Worm (Caenorhabditis elegans) whole organism, L4 larva: ENCODE measurements around the gene pdhk-2.

Experiments used
- D1046.2 ChIP-seq: fragments of 200-800 bp; sonication (Bioruptor generic); IDR thresholded peaks from 2 replicates; pipeline ENCODE4 v1.3.6; 2022; ENCODE audit warnings: missing genetic modification characterization, missing compliant biosample characterization
- F10B5.3 ChIP-seq: sonication (generic microtip); optimal IDR thresholded peaks from 2 replicates; lab custom pipeline; 2016; ENCODE audit warnings: mild to moderate bottlenecking, missing genetic modification characterization, missing compliant biosample characterization
- F44E2.7 ChIP-seq: fragments of 200-800 bp; sonication (Bioruptor generic); IDR thresholded peaks from 2 replicates; pipeline ENCODE4 v2.1.2; 2022; ENCODE audit warnings: missing genetic modification characterization, missing compliant biosample characterization
- F49E8.2 ChIP-seq: sonication (generic microtip); optimal IDR thresholded peaks from 2 replicates; lab custom pipeline; 2016; ENCODE audit warnings: missing compliant biosample characterization, mild to moderate bottlenecking, missing genetic modification characterization, borderline replicate concordance
- T20F7.1 ChIP-seq: fragments of 200-800 bp; sonication (Bioruptor generic); optimal IDR thresholded peaks from 2 replicates; lab custom pipeline; 2018; ENCODE audit warnings: mild to moderate bottlenecking, missing genetic modification characterization, missing compliant biosample characterization
- T26A8.4 ChIP-seq: fragments of 200-800 bp; sonication (Bioruptor generic); IDR thresholded peaks from 2 replicates; pipeline ENCODE4 v1.3.6; 2022; ENCODE audit warnings: missing genetic modification characterization, missing compliant biosample characterization
- ZK337.2 ChIP-seq: fragments of 200-800 bp; sonication (Bioruptor generic); IDR thresholded peaks from 2 replicates; pipeline ENCODE4 v1.3.6; 2022; ENCODE audit warnings: missing genetic modification reagents, missing genetic modification characterization, missing compliant biosample characterization
- ama-1 ChIP-seq: fragments of 150-350 bp; optimal IDR thresholded peaks from 2 replicates; lab custom pipeline; 2014; ENCODE audit warnings: inconsistent platforms, mixed read lengths
- arid-1 ChIP-seq: fragments of 200-800 bp; sonication (Bioruptor generic); conservative IDR thresholded peaks from 2 replicates; pipeline ENCODE4 v1.3.6; 2022; ENCODE audit warnings: missing genetic modification reagents, missing genetic modification characterization, missing compliant biosample characterization
- ceh-28 ChIP-seq: fragments of 150-350 bp; optimal IDR thresholded peaks from 2 replicates; lab custom pipeline; 2014; ENCODE audit warnings: missing biosample characterization, missing genetic modification reagents, missing genetic modification characterization
- ceh-62 ChIP-seq: sonication (generic microtip); optimal IDR thresholded peaks from 2 replicates; lab custom pipeline; 2017; ENCODE audit warnings: missing biosample characterization, missing genetic modification characterization
- ceh-82 ChIP-seq: sonication (generic microtip); optimal IDR thresholded peaks from 2 replicates; lab custom pipeline; 2017; ENCODE audit warnings: missing biosample characterization, missing genetic modification characterization
- ces-1 ChIP-seq: fragments of 150-350 bp; sonication (generic microtip); optimal IDR thresholded peaks from 4 replicates; lab custom pipeline; 2014; ENCODE audit warnings: missing biosample characterization, missing genetic modification reagents, missing genetic modification characterization
- ctbp-1 ChIP-seq: fragments of 200-800 bp; sonication (Bioruptor generic); IDR thresholded peaks from 2 replicates; pipeline ENCODE4 v1.3.6; 2022; ENCODE audit warnings: missing genetic modification reagents, missing genetic modification characterization, missing compliant biosample characterization
- daf-12 ChIP-seq: fragments of 150-350 bp; optimal IDR thresholded peaks from 2 replicates; lab custom pipeline; 2014; ENCODE audit warnings: missing biosample characterization, missing genetic modification reagents, missing genetic modification characterization
- daf-16 ChIP-seq, 3 experiments: sonication (generic microtip); optimal IDR thresholded peaks; 2 replicates each; lab custom pipeline; 2016 to 2017; ENCODE audit warnings: missing genetic modification characterization in 3 of 3, missing genetic modification reagents in 3 of 3, mild to moderate bottlenecking in 2 of 3, missing compliant biosample characterization in 2 of 3, missing biosample characterization in 1 of 3, moderate library complexity in 1 of 3
- dmd-6 ChIP-seq: fragments of 200-800 bp; sonication (Bioruptor generic); IDR thresholded peaks from 2 replicates; pipeline ENCODE4 v1.3.6; 2022; ENCODE audit warnings: missing genetic modification reagents, missing genetic modification characterization, missing compliant biosample characterization
- duxl-1 ChIP-seq: sonication (generic microtip); optimal IDR thresholded peaks from 2 replicates; lab custom pipeline; 2016; ENCODE audit warnings: mild to moderate bottlenecking, missing genetic modification characterization, moderate library complexity, missing compliant biosample characterization; ENCODE audit not compliant: poor library complexity
- dve-1 ChIP-seq: sonication (generic microtip); optimal IDR thresholded peaks from 2 replicates; lab custom pipeline; 2017; ENCODE audit warnings: antibody characterized with exemption, mild to moderate bottlenecking, missing genetic modification characterization, missing compliant biosample characterization; ENCODE audit not compliant: insufficient read depth
- egl-43 ChIP-seq: fragments of 200-800 bp; sonication (Bioruptor generic); IDR thresholded peaks from 2 replicates; pipeline ENCODE4 v1.3.6; 2022; ENCODE audit warnings: missing genetic modification reagents, missing genetic modification characterization, missing compliant biosample characterization
- fkh-10 ChIP-seq: fragments of 150-350 bp; optimal IDR thresholded peaks from 2 replicates; lab custom pipeline; 2014; ENCODE audit warnings: missing biosample characterization, missing genetic modification reagents, missing genetic modification characterization
- fos-1 ChIP-seq: fragments of 150-350 bp; optimal IDR thresholded peaks from 2 replicates; lab custom pipeline; 2014; ENCODE audit warnings: missing biosample characterization, missing genetic modification characterization
- hmg-1.1 ChIP-seq: fragments of 200-800 bp; sonication (Bioruptor generic); IDR thresholded peaks from 2 replicates; pipeline ENCODE4 v1.3.6; 2022; ENCODE audit warnings: missing genetic modification reagents, missing genetic modification characterization, missing compliant biosample characterization
- lim-7 ChIP-seq: fragments of 200-800 bp; sonication (Bioruptor generic); IDR thresholded peaks from 2 replicates; pipeline ENCODE4 v1.3.6; 2022; ENCODE audit warnings: missing genetic modification characterization, missing compliant biosample characterization
- lin-1 ChIP-seq: fragments of 200-800 bp; sonication (Bioruptor generic); IDR thresholded peaks from 2 replicates; pipeline ENCODE4 v1.3.6; 2022; ENCODE audit warnings: missing genetic modification reagents, missing genetic modification characterization, missing compliant biosample characterization
- lin-13 ChIP-seq: fragments of 150-350 bp; optimal IDR thresholded peaks from 2 replicates; lab custom pipeline; 2014; ENCODE audit warnings: missing biosample characterization, missing genetic modification reagents, missing genetic modification characterization
- lsy-2 ChIP-seq, 2 experiments: fragments of 150-350 bp in 1 of 2; sonication (generic microtip) in 1 of 2; optimal IDR thresholded peaks; 2 replicates each; lab custom pipeline; 2014 to 2017; ENCODE audit warnings: missing biosample characterization in 2 of 2, missing genetic modification characterization in 2 of 2
- mep-1 ChIP-seq: fragments of 150-350 bp; sonication (generic microtip); optimal IDR thresholded peaks from 3 replicates; lab custom pipeline; 2014; ENCODE audit warnings: missing biosample characterization, missing genetic modification characterization
- mes-2 ChIP-seq: sonication (generic microtip); optimal IDR thresholded peaks from 2 replicates; lab custom pipeline; 2016; ENCODE audit warnings: missing genotype, mild to moderate bottlenecking, missing genetic modification characterization, missing compliant biosample characterization; ENCODE audit not compliant: poor library complexity, severe bottlenecking
- mxl-2 ChIP-seq: fragments of 200-800 bp; sonication (Bioruptor generic); conservative IDR thresholded peaks from 2 replicates; pipeline ENCODE4 v1.3.6; 2022; ENCODE audit warnings: missing genetic modification reagents, missing genetic modification characterization, missing compliant biosample characterization
- nhr-102 ChIP-seq: sonication (generic microtip); optimal IDR thresholded peaks from 2 replicates; lab custom pipeline; 2016; ENCODE audit warnings: mild to moderate bottlenecking, missing genetic modification characterization, moderate library complexity, missing compliant biosample characterization
- nhr-111 ChIP-seq: fragments of 200-800 bp; sonication (Bioruptor generic); optimal IDR thresholded peaks from 2 replicates; lab custom pipeline; 2018; ENCODE audit warnings: mild to moderate bottlenecking, missing genetic modification characterization, missing compliant biosample characterization
- nhr-28 ChIP-seq: fragments of 150-350 bp; optimal IDR thresholded peaks from 2 replicates; lab custom pipeline; 2014; ENCODE audit warnings: missing biosample characterization, missing genetic modification characterization
- nhr-42 ChIP-seq: fragments of 200-800 bp; sonication (Bioruptor generic); IDR thresholded peaks from 2 replicates; pipeline ENCODE4 v1.3.6; 2022; ENCODE audit warnings: missing genetic modification characterization, missing compliant biosample characterization
- nhr-48 ChIP-seq: sonication (generic microtip); optimal IDR thresholded peaks from 2 replicates; lab custom pipeline; 2016; ENCODE audit warnings: mild to moderate bottlenecking, missing genetic modification characterization, missing compliant biosample characterization
- pha-4 ChIP-seq, 2 experiments: fragments of 150-350 bp in 1 of 2; fragments of 200-800 bp in 1 of 2; sonication (Bioruptor generic) in 1 of 2; IDR thresholded peaks in 1 of 2; optimal IDR thresholded peaks in 1 of 2; 2 replicates each; pipeline versions ENCODE4 v1.3.6 to Lab custom; 2014 to 2022; ENCODE audit warnings: missing genetic modification characterization in 2 of 2, missing genetic modification reagents in 2 of 2, missing biosample characterization in 1 of 2, missing compliant biosample characterization in 1 of 2
- rbr-2 ChIP-seq: sonication (generic microtip); optimal IDR thresholded peaks from 2 replicates; lab custom pipeline; 2016; ENCODE audit warnings: missing genotype, missing genetic modification characterization, missing compliant biosample characterization
- skn-1 ChIP-seq: fragments of 150-350 bp; optimal IDR thresholded peaks from 2 replicates; lab custom pipeline; 2014; ENCODE audit warnings: missing biosample characterization, missing genetic modification characterization
- snpc-4 ChIP-seq: fragments of 150-350 bp; optimal IDR thresholded peaks from 2 replicates; lab custom pipeline; 2014; ENCODE audit warnings: missing biosample characterization, missing genetic modification characterization
- spr-1 ChIP-seq: sonication (generic microtip); optimal IDR thresholded peaks from 2 replicates; lab custom pipeline; 2016; ENCODE audit warnings: mild to moderate bottlenecking, missing genetic modification characterization, missing compliant biosample characterization
- spr-3 ChIP-seq: fragments of 200-800 bp; sonication (Bioruptor generic); optimal IDR thresholded peaks from 2 replicates; lab custom pipeline; 2018; ENCODE audit warnings: mild to moderate bottlenecking, missing genetic modification characterization, missing compliant biosample characterization
- tag-97 ChIP-seq: fragments of 200-800 bp; sonication (Bioruptor generic); IDR thresholded peaks from 2 replicates; pipeline ENCODE4 v1.3.6; 2022; ENCODE audit warnings: missing genetic modification characterization, missing compliant biosample characterization
- zag-1 ChIP-seq: fragments of 150-350 bp; optimal IDR thresholded peaks from 2 replicates; lab custom pipeline; 2014; ENCODE audit warnings: missing biosample characterization, missing genetic modification characterization
- zfp-2 ChIP-seq: sonication (generic microtip); optimal IDR thresholded peaks from 2 replicates; lab custom pipeline; 2016; ENCODE audit warnings: mild to moderate bottlenecking, missing genetic modification characterization, missing compliant biosample characterization
- zfp-3 ChIP-seq: fragments of 200-800 bp; sonication (Bioruptor generic); conservative IDR thresholded peaks from 2 replicates; pipeline ENCODE4 v1.3.6; 2022; ENCODE audit warnings: missing genetic modification reagents, missing genetic modification characterization, missing compliant biosample characterization

The pdhk-2 gene

ce11 chrIII:8739126-8739525, 2.1 kb downstream of the pdhk-2 start (continued):
- TF ChIP-seq arid-1 (GFP tag; lab: Robert Waterston, UW) (no peak), snpc-4 (no peak), tag-97 (GFP tag; lab: Robert Waterston, UW) (no peak), mes-2 (tag; lab: Kevin White, UChicago) (peak; percentile 44), D1046.2 (GFP tag; lab: Robert Waterston, UW) (no peak), nhr-48 (tag; lab: Kevin White, UChicago) (peak; percentile 94)

ce11 chrIII:8738289-8738688, 2.9 kb downstream of the pdhk-2 start:
- TF ChIP-seq mxl-2 = no peak
- TF ChIP-seq duxl-1 (tag; lab: Kevin White, UChicago) = no peak
- no peak for TF ChIP-seq egl-43 (GFP tag; lab: Robert Waterston, UW)
- TF ChIP-seq spr-3 (GFP tag; lab: Kevin White, UChicago) = no peak
- TF ChIP-seq mep-1 (tag; lab: Kevin White, UChicago) = no peak
- no peak for TF ChIP-seq zfp-3 (GFP tag; lab: Robert Waterston, UW)
- TF ChIP-seq dve-1 (tag; lab: Kevin White, UChicago) = no peak
- no peak for TF ChIP-seq lsy-2 (tag; optimal IDR thresholded peaks at IDR 0.05; lab: Kevin White, UChicago)
- TF ChIP-seq ceh-28 = no peak
- TF ChIP-seq ceh-62 (tag; lab: Kevin White, UChicago) = no peak
- TF ChIP-seq fos-1 = no peak
- TF ChIP-seq ama-1 (lab: Kevin White, UChicago) = no peak
- TF ChIP-seq F10B5.3 = no peak
- no peak for TF ChIP-seq nhr-111 (GFP tag; lab: Kevin White, UChicago)
- no peak for TF ChIP-seq snpc-4
- TF ChIP-seq T20F7.1 (GFP tag; lab: Kevin White, UChicago) = no peak
- no peak for TF ChIP-seq skn-1 (tag; lab: Kevin White, UChicago)
- TF ChIP-seq nhr-28 = no peak

DNA sequence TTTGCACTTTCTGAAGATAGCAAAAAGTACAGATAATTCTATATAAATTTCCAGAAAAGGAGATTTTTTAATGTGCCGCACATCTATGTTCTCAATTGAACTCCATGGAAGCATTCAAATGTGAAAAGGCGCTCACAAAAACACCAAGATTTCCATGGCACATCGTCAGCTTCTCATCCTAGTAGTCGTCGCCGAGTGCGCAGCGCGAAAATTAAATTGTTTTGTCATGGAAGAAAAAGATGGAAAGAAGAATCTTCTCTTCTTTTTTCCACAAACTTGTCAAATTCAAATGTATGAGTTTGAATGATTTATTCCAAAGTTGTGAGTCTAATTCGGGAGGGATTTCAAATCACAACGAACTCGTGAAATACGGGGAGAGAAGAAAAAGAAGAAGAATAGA, 3.8 kb downstream of the pdhk-2 start:
- peak; percentile 31 for TF ChIP-seq fkh-10 (GFP tag; lab: Kevin White, UChicago)
- no peak for TF ChIP-seq dve-1 (tag; lab: Kevin White, UChicago)
- no peak for TF ChIP-seq pha-4 (GFP tag; IDR thresholded peaks at IDR 0.05; lab: Robert Waterston, UW)
- no peak for TF ChIP-seq pha-4 (tag; optimal IDR thresholded peaks at IDR 0.05; lab: Kevin White, UChicago)
- TF ChIP-seq dmd-6 = no peak
- TF ChIP-seq hmg-1.1 = no peak
- no peak for TF ChIP-seq mxl-2
- TF ChIP-seq, all 104 proteins: peak for 1

ce11 chrIII:8734327-8734885, 6.8 kb downstream of the pdhk-2 start:
- TF ChIP-seq zfp-2 (tag; lab: Kevin White, UChicago) = no peak
- no peak for TF ChIP-seq hmg-1.1
- TF ChIP-seq lim-7 (GFP tag; lab: Robert Waterston, UW) = no peak
- TF ChIP-seq nhr-102 (tag; lab: Kevin White, UChicago) = no peak
- TF ChIP-seq ZK337.2 = no peak
- TF ChIP-seq rbr-2 = peak; percentile 24
- TF ChIP-seq lin-1 = no peak
- TF ChIP-seq daf-12 (tag; lab: Kevin White, UChicago) = no peak
- no peak for TF ChIP-seq F44E2.7
- TF ChIP-seq zag-1 = no peak
- TF ChIP-seq ctbp-1 (GFP tag; lab: Robert Waterston, UW) = no peak
- TF ChIP-seq ces-1 (GFP tag; lab: Kevin White, UChicago) = no peak
- TF ChIP-seq nhr-42 (GFP tag; lab: Robert Waterston, UW) = no peak
- TF ChIP-seq spr-1 (tag; lab: Kevin White, UChicago) = no peak
- no peak for TF ChIP-seq duxl-1 (tag; lab: Kevin White, UChicago)
- no peak for TF ChIP-seq lsy-2 (tag; optimal IDR thresholded peaks at IDR 0.05; lab: Kevin White, UChicago)
- TF ChIP-seq T26A8.4 (GFP tag; lab: Robert Waterston, UW) = no peak
- TF ChIP-seq lin-13 = peak; percentile 7
- no peak for TF ChIP-seq F49E8.2 (tag; lab: Kevin White, UChicago)
- no peak for TF ChIP-seq ceh-28
- TF ChIP-seq daf-16 (GFP tag; optimal IDR thresholded peaks at IDR 0.05; lab: Kevin White, UChicago) = peak; percentile 12 to 92
- TF ChIP-seq daf-16 (tag; optimal IDR thresholded peaks at IDR 0.05; lab: Kevin White, UChicago) = peak; percentile 27
- TF ChIP-seq tag-97 (GFP tag; lab: Robert Waterston, UW) = no peak
- no peak for TF ChIP-seq ceh-82 (tag; lab: Kevin White, UChicago)
- no peak for TF ChIP-seq ama-1 (lab: Kevin White, UChicago)
